Fruit fly (Drosophila melanogaster): ENCODE measurements around the gene mRpL21.

The mRpL21 gene

DNA sequence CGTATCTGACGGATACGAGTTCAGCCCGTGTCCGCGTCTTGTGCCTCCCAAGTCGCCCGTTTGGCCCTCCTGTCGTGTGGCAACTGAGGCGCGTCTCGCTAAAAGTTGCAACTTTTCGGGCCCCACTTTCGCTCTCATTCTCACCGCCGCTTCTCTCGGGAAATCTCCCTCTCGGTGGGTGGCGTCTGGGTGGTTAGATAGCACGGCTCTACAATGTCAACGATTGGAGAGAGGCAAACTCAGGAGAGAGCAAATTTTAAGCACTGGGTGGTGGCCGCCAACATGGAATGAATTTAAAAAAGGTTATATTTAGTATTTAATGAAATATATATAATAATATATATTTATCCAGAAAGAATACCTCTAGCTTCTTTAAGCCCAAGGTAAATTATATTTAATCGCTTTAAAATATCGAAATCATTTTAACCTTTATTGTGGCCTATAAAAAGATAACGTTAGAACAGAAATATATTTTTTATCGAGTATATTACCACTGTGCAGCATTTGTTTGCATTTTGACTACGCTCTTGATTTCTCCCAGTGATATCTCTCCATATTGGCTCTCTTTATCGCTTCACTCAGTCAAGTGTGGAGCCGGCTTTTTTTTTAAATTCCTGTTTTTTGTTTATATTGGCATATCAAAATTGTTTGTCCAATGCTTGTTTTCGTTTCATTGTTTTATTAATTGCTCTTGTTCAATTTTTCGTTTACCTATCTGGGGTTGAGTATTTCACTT, 37.7 kb upstream of the mRpL21 start, which contains the start of gene Gbs-76A (continued):
- TF ChIP-seq CG8944 (GFP tag; optimal IDR thresholded peaks at IDR 0.05) (no peak), Sry-β (GFP tag; optimal IDR thresholded peaks at IDR 0.05) (no peak), CG32772 (GFP tag; IDR thresholded peaks at IDR 0.05) (peak; percentile 59), caup (GFP tag; optimal IDR thresholded peaks at IDR 0.05; ENCODE audit: severe bottlenecking) (peak; percentile 73), sr (GFP tag; IDR thresholded peaks at IDR 0.05) (no peak), insv (GFP tag; optimal IDR thresholded peaks at IDR 0.05) (peak in 1 of 2 experiments; percentile 38), CG4707 (GFP tag; optimal IDR thresholded peaks at IDR 0.05) (peak; percentile 47), lab (GFP tag; optimal IDR thresholded peaks at IDR 0.05) (peak; percentile 91), Bgb (GFP tag; IDR thresholded peaks at IDR 0.05; ENCODE audit: partially characterized antibody) (no peak), H15 (GFP tag; IDR thresholded peaks at IDR 0.05) (peak; percentile 54; the same call in 2 of the 3 replicates), mirr (GFP tag; optimal IDR thresholded peaks at IDR 0.05) (no peak), Scr (GFP tag; IDR thresholded peaks at IDR 0.05; ENCODE audit: partially characterized antibody) (peak; percentile 33; the same call in 1 of the 2 replicates), lola (GFP tag; optimal IDR thresholded peaks at IDR 0.05) (peak in 1 of 3 experiments; percentile 64), CG10321 (GFP tag; IDR thresholded peaks at IDR 0.05) (no peak), tna (GFP tag; IDR thresholded peaks at IDR 0.05; ENCODE audit: partially characterized antibody) (no peak), row (GFP tag; IDR thresholded peaks at IDR 0.05) (peak; percentile 96), grau (tag; optimal IDR thresholded peaks at IDR 0.05) (peak; percentile 90), Poxn (GFP tag; IDR thresholded peaks at IDR 0.05) (0 out of 2 replicates have a peak, but pooled peaks have one; percentile 45), Ravus (GFP tag; IDR thresholded peaks at IDR 0.05) (peak; percentile 6; the same call in 1 of the 2 replicates), gsb (GFP tag; IDR thresholded peaks at IDR 0.05) (peak; percentile 62), CG5953 (GFP tag; IDR thresholded peaks at IDR 0.05) (peak; percentile 33; the same call in 1 of the 2 replicates), Rfx (GFP tag; IDR thresholded peaks at IDR 0.05) (peak; percentile 82), CG18011 (GFP tag; optimal IDR thresholded peaks at IDR 0.05) (peak; percentile 47), ranshi (GFP tag; IDR thresholded peaks at IDR 0.05) (peak; percentile 27; the same call in 1 of the 2 replicates), Gug (GFP tag; IDR thresholded peaks at IDR 0.05) (no peak), onecut (GFP tag; IDR thresholded peaks at IDR 0.05) (peak; percentile 63; the same call in 1 of the 2 replicates), CG7357 (GFP tag; IDR thresholded peaks at IDR 0.05) (peak; percentile 79), B-H1 (GFP tag; IDR thresholded peaks at IDR 0.05) (peak; percentile 71), Opbp (GFP tag; IDR thresholded peaks at IDR 0.05; ENCODE audit: partially characterized antibody) (no peak), dpn (GFP tag; optimal IDR thresholded peaks at IDR 0.05) (peak in 1 of 2 experiments; percentile 56), CoRest (tag; optimal IDR thresholded peaks at IDR 0.05) (peak; percentile 91), Mrtf (GFP tag; IDR thresholded peaks at IDR 0.05) (0 out of 3 replicates have a peak, but pooled peaks have one; percentile 48), fru (optimal IDR thresholded peaks at IDR 0.05) (no peak), Max (GFP tag; optimal IDR thresholded peaks at IDR 0.05) (peak; percentile 38), CG12299 (tag; optimal IDR thresholded peaks at IDR 0.05) (peak; percentile 74), Hr39 (optimal IDR thresholded peaks at IDR 0.05) (no peak), eyg (GFP tag; optimal IDR thresholded peaks at IDR 0.05) (no peak), mam (GFP tag; optimal IDR thresholded peaks at IDR 0.05) (peak; percentile 3), ro (GFP tag; IDR thresholded peaks at IDR 0.05) (peak; percentile 9; the same call in 1 of the 2 replicates), CG3838 (GFP tag; optimal IDR thresholded peaks at IDR 0.05) (no peak), CG14710 (tag; optimal IDR thresholded peaks at IDR 0.05) (peak; percentile 66), E2f1 (GFP tag; IDR thresholded peaks at IDR 0.05) (peak; percentile 53), CG18619 (GFP tag; optimal IDR thresholded peaks at IDR 0.05) (peak; percentile 85), her (GFP tag; optimal IDR thresholded peaks at IDR 0.05) (no peak), gt (GFP tag; IDR thresholded peaks at IDR 0.05) (no peak), CG3281 (GFP tag; optimal IDR thresholded peaks at IDR 0.05) (peak; percentile 85), B-H2 (GFP tag; optimal IDR thresholded peaks at IDR 0.05) (peak; percentile 86), pan (optimal IDR thresholded peaks at IDR 0.05) (no peak), pan (GFP tag; optimal IDR thresholded peaks at IDR 0.05 in 1 of 2, IDR thresholded peaks at IDR 0.05 in 1 of 2) (peak in 1 of 2 experiments; percentile 78)
